Fruit fly (Drosophila melanogaster) whole organism, prepupa: Measurements from ENCODE around the gene RhoGAP68F.

Source experiments
- Blimp-1 ChIP-seq: fragments of 200-800 bp; sonication (Bioruptor generic); optimal IDR thresholded peaks from 3 replicates; lab custom pipeline; 2017; ENCODE audit warnings: missing biosample characterization, missing genetic modification characterization, mild to moderate bottlenecking, moderate library complexity, missing genetic modification reagents
- CG10631 ChIP-seq: fragments of 200-800 bp; sonication (Bioruptor generic); optimal IDR thresholded peaks from 2 replicates; lab custom pipeline; 2016; ENCODE audit warnings: missing biosample characterization, missing genetic modification characterization
- CG10669 ChIP-seq: fragments of 200-800 bp; sonication (Bioruptor generic); optimal IDR thresholded peaks from 3 replicates; lab custom pipeline; 2018; ENCODE audit warnings: missing biosample characterization, mild to moderate bottlenecking, missing genetic modification characterization, moderate library complexity
- CG11294 ChIP-seq: fragments of 200-800 bp; sonication (Bioruptor generic); IDR thresholded peaks from 2 replicates; pipeline ENCODE4 v1.3.6; 2022; ENCODE audit warnings: missing biosample characterization, missing genetic modification characterization
- CG11762 ChIP-seq: fragments of 200-800 bp; sonication (Bioruptor generic); optimal IDR thresholded peaks from 3 replicates; lab custom pipeline; 2016; ENCODE audit warnings: missing biosample characterization, missing genetic modification characterization; ENCODE audit not compliant: insufficient read depth
- CG11902 ChIP-seq: fragments of 200-800 bp; sonication (Bioruptor generic); optimal IDR thresholded peaks from 3 replicates; lab custom pipeline; 2016; ENCODE audit warnings: missing biosample characterization, missing genetic modification characterization
- CG15336 ChIP-seq: fragments of 200-800 bp; sonication (Bioruptor generic); IDR thresholded peaks from 2 replicates; pipeline ENCODE4 v1.3.6; 2022; ENCODE audit warnings: missing biosample characterization, missing genetic modification characterization
- CG1621 ChIP-seq: fragments of 200-800 bp; sonication (Bioruptor generic); optimal IDR thresholded peaks from 3 replicates; lab custom pipeline; 2018; ENCODE audit warnings: missing biosample characterization, mild to moderate bottlenecking, missing genetic modification characterization
- CG16779 ChIP-seq: fragments of 200-800 bp; sonication (Bioruptor generic); optimal IDR thresholded peaks from 3 replicates; lab custom pipeline; 2017; ENCODE audit warnings: missing biosample characterization, mild to moderate bottlenecking, missing genetic modification characterization
- CG31627 ChIP-seq: fragments of 200-800 bp; sonication (Bioruptor generic); optimal IDR thresholded peaks from 3 replicates; lab custom pipeline; 2016; ENCODE audit warnings: missing biosample characterization, missing genetic modification characterization
- CG32006 ChIP-seq: fragments of 200-800 bp; sonication (Bioruptor generic); optimal IDR thresholded peaks from 3 replicates; lab custom pipeline; 2017; ENCODE audit warnings: missing biosample characterization, mild to moderate bottlenecking, missing genetic modification characterization
- CG34406 ChIP-seq: fragments of 200-800 bp; sonication (Bioruptor generic); optimal IDR thresholded peaks from 3 replicates; lab custom pipeline; 2016; ENCODE audit warnings: missing biosample characterization, missing genetic modification characterization
- CG3919 ChIP-seq: fragments of 200-800 bp; sonication (Bioruptor generic); optimal IDR thresholded peaks from 3 replicates; lab custom pipeline; 2016; ENCODE audit warnings: missing biosample characterization, missing genetic modification characterization
- CG6163 ChIP-seq: fragments of 200-800 bp; sonication (Bioruptor generic); IDR thresholded peaks from 3 replicates; pipeline ENCODE4 v1.3.6; 2022; ENCODE audit warnings: missing biosample characterization, missing genetic modification characterization
- CG6276 ChIP-seq: fragments of 200-800 bp; sonication (Bioruptor generic); optimal IDR thresholded peaks from 2 replicates; lab custom pipeline; 2017; ENCODE audit warnings: missing biosample characterization, mild to moderate bottlenecking, missing genetic modification characterization
- CG6808 ChIP-seq: fragments of 200-800 bp; sonication (Bioruptor generic); optimal IDR thresholded peaks from 3 replicates; lab custom pipeline; 2017; ENCODE audit warnings: missing biosample characterization, missing genetic modification characterization, mild to moderate bottlenecking, moderate library complexity, missing genetic modification reagents
- CG6854 ChIP-seq: fragments of 200-800 bp; sonication (Bioruptor generic); optimal IDR thresholded peaks from 2 replicates; lab custom pipeline; 2017; ENCODE audit warnings: missing biosample characterization, mild to moderate bottlenecking, missing genetic modification characterization
- CG7368 ChIP-seq: fragments of 200-800 bp; sonication (Bioruptor generic); optimal IDR thresholded peaks from 3 replicates; lab custom pipeline; 2016; ENCODE audit warnings: missing biosample characterization, missing genetic modification characterization
- CG8119 ChIP-seq: fragments of 200-800 bp; sonication (Bioruptor generic); IDR thresholded peaks from 3 replicates; pipeline ENCODE4 v1.3.6; 2022; ENCODE audit warnings: missing biosample characterization, missing genetic modification characterization
- CG8319 ChIP-seq: fragments of 200-800 bp; sonication (Bioruptor generic); optimal IDR thresholded peaks from 3 replicates; lab custom pipeline; 2016; ENCODE audit warnings: missing biosample characterization, missing genetic modification characterization
- CG9139 ChIP-seq: fragments of 200-800 bp; sonication (Bioruptor generic); optimal IDR thresholded peaks from 3 replicates; lab custom pipeline; 2017; ENCODE audit warnings: missing biosample characterization, mild to moderate bottlenecking, missing genetic modification characterization
- Eip75B ChIP-seq: fragments of 200-800 bp; sonication (Bioruptor generic); optimal IDR thresholded peaks from 3 replicates; lab custom pipeline; 2016; ENCODE audit warnings: missing biosample characterization, missing genetic modification characterization
- Eip78C ChIP-seq: fragments of 200-800 bp; sonication (Bioruptor generic); peaks from one replicate; lab custom pipeline; 2016; ENCODE audit warnings: missing biosample characterization, missing genetic modification characterization
- Eip93F ChIP-seq: fragments of 200-800 bp; sonication (Bioruptor generic); optimal IDR thresholded peaks from 2 replicates; lab custom pipeline; 2016; ENCODE audit warnings: missing biosample characterization, mild to moderate bottlenecking, missing genetic modification characterization
- Ets21C ChIP-seq: fragments of 200-800 bp; sonication (Bioruptor generic); optimal IDR thresholded peaks from 3 replicates; lab custom pipeline; 2016; ENCODE audit warnings: missing biosample characterization, missing genetic modification characterization
- Ets96B ChIP-seq: fragments of 200-800 bp; optimal IDR thresholded peaks from 2 replicates; lab custom pipeline; 2019; ENCODE audit warnings: missing biosample characterization, mild to moderate bottlenecking, missing genetic modification characterization, moderate library complexity
- Gug ChIP-seq: fragments of 200-800 bp; sonication (Bioruptor generic); IDR thresholded peaks from 2 replicates; pipeline ENCODE4 v1.3.6; 2022; ENCODE audit warnings: missing biosample characterization, missing genetic modification characterization
- Hr38 ChIP-seq: sonication (Bioruptor generic); optimal IDR thresholded peaks from 2 replicates; lab custom pipeline; 2016; ENCODE audit warnings: missing biosample characterization, missing genetic modification characterization
- Hr39 ChIP-seq: fragments of 200-800 bp; sonication (Bioruptor generic); optimal IDR thresholded peaks from 2 replicates; lab custom pipeline; 2016; ENCODE audit warnings: missing biosample characterization, missing genetic modification characterization
- Hr4 ChIP-seq: fragments of 200-800 bp; sonication (Bioruptor generic); optimal IDR thresholded peaks from 3 replicates; lab custom pipeline; 2016; ENCODE audit warnings: missing biosample characterization, missing genetic modification characterization
- Lpt ChIP-seq: fragments of 200-800 bp; sonication (Bioruptor generic); optimal IDR thresholded peaks from 3 replicates; lab custom pipeline; 2016; ENCODE audit warnings: missing biosample characterization, missing genetic modification characterization
- Met ChIP-seq: fragments of 200-800 bp; sonication (Bioruptor generic); optimal IDR thresholded peaks from 3 replicates; lab custom pipeline; 2016; ENCODE audit warnings: missing biosample characterization, missing genetic modification characterization
- OdsH ChIP-seq: fragments of 200-800 bp; sonication (Bioruptor generic); optimal IDR thresholded peaks from 3 replicates; lab custom pipeline; 2016; ENCODE audit warnings: missing biosample characterization, missing genetic modification characterization
- Smox ChIP-seq: fragments of 200-800 bp; sonication (Bioruptor generic); optimal IDR thresholded peaks from 3 replicates; lab custom pipeline; 2016; ENCODE audit warnings: missing biosample characterization, missing genetic modification characterization
- Sox102F ChIP-seq: fragments of 200-800 bp; sonication (Bioruptor generic); optimal IDR thresholded peaks from 2 replicates; lab custom pipeline; 2016; ENCODE audit warnings: missing biosample characterization, mild to moderate bottlenecking, missing genetic modification characterization
- Sox14 ChIP-seq: fragments of 200-800 bp; sonication (Bioruptor generic); optimal IDR thresholded peaks from 3 replicates; lab custom pipeline; 2016; ENCODE audit warnings: missing biosample characterization, missing genetic modification characterization
- Sox15 ChIP-seq: fragments of 200-800 bp; sonication (Bioruptor generic); optimal IDR thresholded peaks from 3 replicates; lab custom pipeline; 2016; ENCODE audit warnings: missing biosample characterization, missing genetic modification characterization
- achi ChIP-seq: fragments of 200-800 bp; sonication (Bioruptor generic); optimal IDR thresholded peaks from 3 replicates; lab custom pipeline; 2016; ENCODE audit warnings: missing biosample characterization, missing genetic modification characterization
- cyc ChIP-seq: fragments of 200-800 bp; sonication (Bioruptor generic); optimal IDR thresholded peaks from 3 replicates; lab custom pipeline; 2016; ENCODE audit warnings: missing biosample characterization, missing genetic modification characterization
- dsx ChIP-seq: fragments of 200-800 bp; optimal IDR thresholded peaks from 3 replicates; lab custom pipeline; 2019; ENCODE audit warnings: missing biosample characterization, mild to moderate bottlenecking, missing genetic modification characterization, moderate library complexity; ENCODE audit not compliant: poor library complexity, severe bottlenecking
- eg ChIP-seq: fragments of 200-800 bp; sonication (Bioruptor generic); IDR thresholded peaks from 3 replicates; pipeline ENCODE4 v1.3.6; 2022; ENCODE audit warnings: missing biosample characterization, missing genetic modification characterization
- fd59A ChIP-seq: fragments of 200-800 bp; sonication (Bioruptor generic); optimal IDR thresholded peaks from 2 replicates; lab custom pipeline; 2017; ENCODE audit warnings: missing biosample characterization, mild to moderate bottlenecking, missing genetic modification characterization, missing genetic modification reagents
- fd85E ChIP-seq: fragments of 200-800 bp; sonication (Bioruptor generic); optimal IDR thresholded peaks from 3 replicates; lab custom pipeline; 2016; ENCODE audit warnings: missing biosample characterization, missing genetic modification characterization
- fkh ChIP-seq: fragments of 200-800 bp; sonication (Bioruptor generic); optimal IDR thresholded peaks from 3 replicates; lab custom pipeline; 2017; ENCODE audit warnings: missing biosample characterization, mild to moderate bottlenecking, missing genetic modification characterization, moderate library complexity
- lz ChIP-seq: fragments of 200-800 bp; sonication (Bioruptor generic); optimal IDR thresholded peaks from 3 replicates; lab custom pipeline; 2016; ENCODE audit warnings: missing biosample characterization, missing genetic modification characterization
- net ChIP-seq: fragments of 200-800 bp; sonication (Bioruptor generic); optimal IDR thresholded peaks from 3 replicates; lab custom pipeline; 2016; ENCODE audit warnings: missing biosample characterization, missing genetic modification characterization
- pdm3 ChIP-seq: fragments of 200-800 bp; sonication (Bioruptor generic); optimal IDR thresholded peaks from 3 replicates; lab custom pipeline; 2016; ENCODE audit warnings: missing biosample characterization, missing genetic modification characterization
- salr ChIP-seq, 2 experiments: fragments of 200-800 bp; sonication (Bioruptor generic); optimal IDR thresholded peaks; 3 replicates each; lab custom pipeline; 2016 to 2018; ENCODE audit warnings: missing biosample characterization in 2 of 2, missing genetic modification characterization in 2 of 2, mild to moderate bottlenecking in 1 of 2
- spab ChIP-seq: fragments of 200-800 bp; sonication (Bioruptor generic); optimal IDR thresholded peaks from 2 replicates; lab custom pipeline; 2017; ENCODE audit warnings: missing biosample characterization, mild to moderate bottlenecking, missing genetic modification characterization, missing genetic modification reagents
- ss ChIP-seq, 2 experiments: fragments of 200-800 bp; sonication (Bioruptor generic); optimal IDR thresholded peaks; 2 replicates in 1 of 2; 3 replicates in 1 of 2; lab custom pipeline; 2017 to 2018; ENCODE audit warnings: mild to moderate bottlenecking in 2 of 2, missing biosample characterization in 2 of 2, missing genetic modification characterization in 2 of 2, moderate library complexity in 1 of 2
- svp ChIP-seq: fragments of 200-800 bp; sonication (Bioruptor generic); peaks from one replicate; lab custom pipeline; 2016; ENCODE audit warnings: missing biosample characterization, missing genetic modification characterization
- topi ChIP-seq: fragments of 200-800 bp; sonication (Bioruptor generic); optimal IDR thresholded peaks from 3 replicates; lab custom pipeline; 2016; ENCODE audit warnings: missing biosample characterization, missing genetic modification characterization

The RhoGAP68F gene

DNA sequence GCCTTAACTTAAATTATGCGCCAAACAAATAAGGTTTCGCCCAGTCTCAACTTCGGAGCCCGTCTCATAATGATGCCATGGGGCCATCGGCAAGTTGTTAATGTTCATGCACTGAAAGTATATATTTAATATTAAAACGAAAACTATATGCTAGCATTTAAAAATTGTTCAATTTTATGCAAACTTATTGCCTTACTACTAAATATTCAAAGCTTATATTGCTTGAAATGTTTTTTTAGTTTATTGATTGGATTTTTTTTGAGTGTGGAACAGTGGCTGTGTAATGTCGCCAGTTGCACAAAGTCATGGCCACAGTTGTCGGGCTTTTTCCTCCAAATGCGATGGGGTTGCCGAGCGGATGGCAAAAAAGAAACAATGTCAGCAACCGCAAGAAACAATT lies 24.5 kb upstream of the RhoGAP68F start:
- TF ChIP-seq net (peak; percentile 78), CG3919 (GFP tag; lab: Kevin White, UChicago) (peak; percentile 90), CG31627 (GFP tag; lab: Kevin White, UChicago) (peak; percentile 74), CG11902 (GFP tag; lab: Kevin White, UChicago) (peak; percentile 72), OdsH (GFP tag; lab: Kevin White, UChicago) (peak; percentile 81), Sox15 (GFP tag; lab: Kevin White, UChicago) (peak; percentile 43), CG32006 (GFP tag; lab: Kevin White, UChicago) (peak; percentile 83), spab (peak; percentile 68), CG11762 (GFP tag; lab: Kevin White, UChicago) (peak; percentile 70), fkh (GFP tag; lab: Kevin White, UChicago) (no peak), CG34406 (peak; percentile 77), fd59A (GFP tag; lab: Kevin White, UChicago) (peak; percentile 66), Eip75B (GFP tag; lab: Kevin White, UChicago) (peak; percentile 85), cyc (GFP tag; lab: Kevin White, UChicago) (peak; percentile 86), CG10631 (peak; percentile 82), pdm3 (peak; percentile 82), Blimp-1 (GFP tag; lab: Kevin White, UChicago) (peak; percentile 52), eg (GFP tag; lab: Robert Waterston, UW) (peak; percentile 91), achi (peak; percentile 80), CG16779 (peak; percentile 57), CG7368 (GFP tag; lab: Kevin White, UChicago) (peak; percentile 81), Sox102F (GFP tag; lab: Kevin White, UChicago) (peak; percentile 88), lz (GFP tag; lab: Kevin White, UChicago) (peak; percentile 79), Ets96B (peak; percentile 86), Sox14 (peak; percentile 80), Hr38 (GFP tag; lab: Kevin White, UChicago) (no peak), Hr39 (GFP tag; lab: Kevin White, UChicago) (peak; percentile 76), CG1621 (tag; lab: Kevin White, UChicago) (peak; percentile 75), salr (GFP tag; optimal IDR thresholded peaks at IDR 0.05; lab: Kevin White, UChicago) (peak; percentile 37 to 76), Lpt (peak; percentile 71), CG10669 (peak; percentile 88), topi (GFP tag; lab: Kevin White, UChicago) (peak; percentile 85), ss (GFP tag; optimal IDR thresholded peaks at IDR 0.05; lab: Kevin White, UChicago) (peak; percentile 68 to 81), svp (GFP tag; lab: Kevin White, UChicago) (peak; percentile 93), CG6163 (GFP tag; lab: Robert Waterston, UW) (peak; percentile 94), Smox (GFP tag; lab: Kevin White, UChicago) (peak; percentile 81), Gug (GFP tag; lab: Robert Waterston, UW) (peak; percentile 85), CG6276 (GFP tag; lab: Kevin White, UChicago) (no peak), CG8119 (GFP tag; lab: Robert Waterston, UW) (peak; percentile 91), Hr4 (peak; percentile 84), CG6854 (GFP tag; lab: Kevin White, UChicago) (peak; percentile 56), fd85E (peak; percentile 54), Eip78C (GFP tag; lab: Kevin White, UChicago) (peak; percentile 92), Eip93F (GFP tag; lab: Kevin White, UChicago) (peak; percentile 55), CG8319 (peak; percentile 71), CG9139 (GFP tag; lab: Kevin White, UChicago) (peak; percentile 71), CG15336 (GFP tag; lab: Robert Waterston, UW) (peak; percentile 91), dsx (GFP tag; lab: Kevin White, UChicago) (peak; percentile 88), Met (GFP tag; lab: Kevin White, UChicago) (peak; percentile 87), Ets21C (GFP tag; lab: Kevin White, UChicago) (peak; percentile 70), CG6808 (GFP tag; lab: Kevin White, UChicago) (peak; percentile 82), CG11294 (GFP tag; lab: Robert Waterston, UW) (peak; percentile 71)
